Worm (Caenorhabditis elegans) whole organism, L2 larva: ENCODE measurements around the gene ZK652.8.
A peak's percentile ranks its signal among the peaks of the same experiment; 100 is the strongest.

Source experiments
- C34F6.9 ChIP-seq: fragments of 150-350 bp; optimal IDR thresholded peaks from 2 replicates; lab custom pipeline; 2014; ENCODE audit warnings: missing biosample characterization, missing genetic modification characterization
- F13H6.1 ChIP-seq: sonication (generic microtip); optimal IDR thresholded peaks from 2 replicates; lab custom pipeline; 2016; ENCODE audit warnings: missing genetic modification characterization, missing compliant biosample characterization
- R02D3.7 ChIP-seq: fragments of 150-350 bp; optimal IDR thresholded peaks from 2 replicates; lab custom pipeline; 2014; ENCODE audit warnings: missing biosample characterization, missing genetic modification characterization
- Y55F3AM.14 ChIP-seq: fragments of 200-800 bp; sonication (Bioruptor generic); optimal IDR thresholded peaks from 2 replicates; lab custom pipeline; 2018; ENCODE audit warnings: mild to moderate bottlenecking, missing genetic modification characterization, missing compliant biosample characterization
- alr-1 ChIP-seq: fragments of 150-350 bp; optimal IDR thresholded peaks from 2 replicates; lab custom pipeline; 2014; ENCODE audit warnings: missing biosample characterization, missing genetic modification characterization
- aly-2 ChIP-seq: fragments of 150-350 bp; optimal IDR thresholded peaks from 2 replicates; lab custom pipeline; 2014; ENCODE audit warnings: missing biosample characterization, missing genetic modification characterization
- blmp-1 ChIP-seq: sonication (generic microtip); optimal IDR thresholded peaks from 2 replicates; lab custom pipeline; 2017; ENCODE audit warnings: missing genetic modification characterization, mild to moderate bottlenecking, missing compliant biosample characterization, antibody characterized with exemption, moderate library complexity; ENCODE audit not compliant: insufficient read depth
- ceh-16 ChIP-seq: fragments of 150-350 bp; optimal IDR thresholded peaks from 2 replicates; lab custom pipeline; 2014; ENCODE audit warnings: missing biosample characterization, missing genetic modification characterization
- ceh-82 ChIP-seq: fragments of 150-350 bp; optimal IDR thresholded peaks from 2 replicates; lab custom pipeline; 2014; ENCODE audit warnings: missing biosample characterization, missing genetic modification characterization
- crh-2 ChIP-seq: sonication (generic microtip); optimal IDR thresholded peaks from 2 replicates; lab custom pipeline; 2017; ENCODE audit warnings: missing biosample characterization, missing genetic modification characterization
- egl-27 ChIP-seq: sonication (generic microtip); optimal IDR thresholded peaks from 3 replicates; lab custom pipeline; 2017; ENCODE audit warnings: missing biosample characterization, missing genetic modification reagents, missing genetic modification characterization
- elt-1 ChIP-seq: fragments of 150-350 bp; optimal IDR thresholded peaks from 2 replicates; lab custom pipeline; 2014; ENCODE audit warnings: missing biosample characterization, missing genetic modification characterization
- gmeb-1 ChIP-seq: fragments of 150-350 bp; optimal IDR thresholded peaks from 2 replicates; lab custom pipeline; 2014; ENCODE audit warnings: missing biosample characterization, missing genetic modification characterization
- lin-11 ChIP-seq: fragments of 150-350 bp; sonication (generic microtip); optimal IDR thresholded peaks from 2 replicates; lab custom pipeline; 2014; ENCODE audit warnings: missing biosample characterization, missing genetic modification characterization, inconsistent platforms, mixed read lengths
- lin-39 ChIP-seq: fragments of 150-350 bp; optimal IDR thresholded peaks from 2 replicates; lab custom pipeline; 2014; ENCODE audit warnings: missing biosample characterization, missing genetic modification reagents, missing genetic modification characterization
- lsy-2 ChIP-seq, 2 experiments: fragments of 150-350 bp in 1 of 2; sonication (generic microtip) in 1 of 2; optimal IDR thresholded peaks; 2 replicates each; lab custom pipeline; 2014 to 2017; ENCODE audit warnings: missing biosample characterization in 2 of 2, missing genetic modification characterization in 2 of 2
- mab-5 ChIP-seq: fragments of 150-350 bp; optimal IDR thresholded peaks from 2 replicates; lab custom pipeline; 2014; ENCODE audit warnings: missing biosample characterization, missing genetic modification characterization
- mdl-1 ChIP-seq, 2 experiments: fragments of 150-350 bp in 1 of 2; sonication (generic microtip) in 1 of 2; optimal IDR thresholded peaks; 2 replicates each; lab custom pipeline; 2017; ENCODE audit warnings: missing biosample characterization in 2 of 2, missing genetic modification characterization in 2 of 2
- nhr-10 ChIP-seq: sonication (generic microtip); optimal IDR thresholded peaks from 2 replicates; lab custom pipeline; 2017; ENCODE audit warnings: missing biosample characterization, missing genetic modification characterization
- nhr-11 ChIP-seq: fragments of 150-350 bp; optimal IDR thresholded peaks from 2 replicates; lab custom pipeline; 2014; ENCODE audit warnings: missing biosample characterization, missing genetic modification characterization
- nhr-129 ChIP-seq: fragments of 150-350 bp; optimal IDR thresholded peaks from 2 replicates; lab custom pipeline; 2014; ENCODE audit warnings: missing biosample characterization, missing genetic modification characterization
- nhr-23 ChIP-seq: fragments of 150-350 bp; optimal IDR thresholded peaks from 2 replicates; lab custom pipeline; 2014; ENCODE audit warnings: missing biosample characterization, missing genetic modification reagents, missing genetic modification characterization
- nhr-237 ChIP-seq: fragments of 150-350 bp; optimal IDR thresholded peaks from 2 replicates; lab custom pipeline; 2014; ENCODE audit warnings: missing biosample characterization, missing genetic modification characterization
- nhr-25 ChIP-seq: fragments of 150-350 bp; sonication (generic microtip); optimal IDR thresholded peaks from 3 replicates; lab custom pipeline; 2014; ENCODE audit warnings: missing biosample characterization, missing genetic modification characterization
- nhr-6 ChIP-seq: fragments of 150-350 bp; optimal IDR thresholded peaks from 2 replicates; lab custom pipeline; 2014; ENCODE audit warnings: missing biosample characterization, missing genetic modification characterization
- nhr-77 ChIP-seq: fragments of 150-350 bp; optimal IDR thresholded peaks from 2 replicates; lab custom pipeline; 2014; ENCODE audit warnings: missing biosample characterization, missing genetic modification characterization
- peb-1 ChIP-seq: fragments of 150-350 bp; optimal IDR thresholded peaks from 2 replicates; lab custom pipeline; 2014; ENCODE audit warnings: missing biosample characterization, missing genetic modification characterization
- sem-4 ChIP-seq: fragments of 150-350 bp; optimal IDR thresholded peaks from 2 replicates; lab custom pipeline; 2014; ENCODE audit warnings: missing biosample characterization, missing genetic modification reagents, missing genetic modification characterization
- skn-1 ChIP-seq: sonication (generic microtip); optimal IDR thresholded peaks from 2 replicates; lab custom pipeline; 2017; ENCODE audit warnings: missing biosample characterization, missing genetic modification characterization
- sma-3 ChIP-seq: sonication (generic microtip); optimal IDR thresholded peaks from 2 replicates; lab custom pipeline; 2016; ENCODE audit warnings: missing genetic modification reagents, missing genetic modification characterization, missing compliant biosample characterization
- sma-9 ChIP-seq, 2 experiments: fragments of 150-350 bp in 1 of 2; sonication (generic microtip) in 1 of 2; optimal IDR thresholded peaks; 2 replicates each; lab custom pipeline; 2014 to 2016; ENCODE audit warnings: missing genetic modification characterization in 2 of 2, mild to moderate bottlenecking in 1 of 2, missing biosample characterization in 1 of 2, missing compliant biosample characterization in 1 of 2, missing genetic modification reagents in 1 of 2, moderate library complexity in 1 of 2
- unc-39 ChIP-seq: fragments of 150-350 bp; optimal IDR thresholded peaks from 2 replicates; lab custom pipeline; 2014; ENCODE audit warnings: missing biosample characterization, missing genetic modification characterization
- unc-55 ChIP-seq: fragments of 150-350 bp; sonication (generic microtip); optimal IDR thresholded peaks from 3 replicates; lab custom pipeline; 2014; ENCODE audit warnings: missing biosample characterization, missing genetic modification reagents, missing genetic modification characterization
- unc-62 ChIP-seq: fragments of 150-350 bp; optimal IDR thresholded peaks from 2 replicates; lab custom pipeline; 2014; ENCODE audit warnings: missing biosample characterization, missing genetic modification reagents, missing genetic modification characterization
- ztf-11 ChIP-seq: sonication (generic microtip); optimal IDR thresholded peaks from 2 replicates; lab custom pipeline; 2017; ENCODE audit warnings: missing biosample characterization, missing genetic modification characterization
- ztf-4 ChIP-seq: fragments of 150-350 bp; optimal IDR thresholded peaks from 2 replicates; lab custom pipeline; 2014; ENCODE audit warnings: missing biosample characterization, missing genetic modification characterization

The ZK652.8 gene

ce11 chrIII:7889036-7889435 is 45.6 kb upstream of the ZK652.8 start:
- TF ChIP-seq nhr-129: no peak
- TF ChIP-seq lsy-2 (tag; optimal IDR thresholded peaks at IDR 0.05; lab: Kevin White, UChicago): no peak
- no peak for TF ChIP-seq blmp-1
- TF ChIP-seq nhr-23 (tag; lab: Kevin White, UChicago): no peak
- TF ChIP-seq F13H6.1 (tag; lab: Kevin White, UChicago): no peak
- no peak for TF ChIP-seq unc-62
- no peak for TF ChIP-seq mdl-1 (tag; optimal IDR thresholded peaks at IDR 0.05; lab: Kevin White, UChicago)
- no peak for TF ChIP-seq nhr-10 (tag; lab: Kevin White, UChicago)
- no peak for TF ChIP-seq sma-9 (GFP tag; optimal IDR thresholded peaks at IDR 0.05; lab: Kevin White, UChicago)
- TF ChIP-seq sma-9 (tag; optimal IDR thresholded peaks at IDR 0.05; lab: Kevin White, UChicago): no peak
- TF ChIP-seq lin-39 (tag; lab: Kevin White, UChicago): no peak
- no peak for TF ChIP-seq R02D3.7 (tag; lab: Kevin White, UChicago)

- TF ChIP-seq gmeb-1 (tag; lab: Kevin White, UChicago) (no peak), unc-55 (GFP tag; lab: Kevin White, UChicago) (no peak), ceh-16 (tag; lab: Kevin White, UChicago) (no peak), ceh-82 (tag; lab: Kevin White, UChicago) (no peak), nhr-25 (no peak), nhr-237 (no peak), nhr-129 (no peak), peb-1 (tag; lab: Kevin White, UChicago) (no peak), ztf-11 (tag; lab: Kevin White, UChicago) (no peak), unc-62 (no peak), mab-5 (tag; lab: Kevin White, UChicago) (no peak), sem-4 (tag; lab: Kevin White, UChicago) (no peak), mdl-1 (tag; optimal IDR thresholded peaks at IDR 0.05; lab: Kevin White, UChicago) (no peak), sma-3 (GFP tag; lab: Kevin White, UChicago) (no peak), lin-11 (tag; lab: Kevin White, UChicago) (no peak), egl-27 (tag; lab: Kevin White, UChicago) (no peak)
Observed at ce11 chrIII:7884863-7885262, 41.4 kb upstream of the ZK652.8 start, which contains the start of gene ZK688.11. Gene ZK688.11, minus strand, starts transcription at chrIII:7884963.

ce11 chrIII:7882900-7883299 is 39.5 kb upstream of the ZK652.8 start, which contains the start of gene ZK688.9:
Gene ZK688.9, minus strand, starts transcription at chrIII:7883000.
- TF ChIP-seq sma-9 (GFP tag; optimal IDR thresholded peaks at IDR 0.05; lab: Kevin White, UChicago) (no peak), sma-9 (tag; optimal IDR thresholded peaks at IDR 0.05; lab: Kevin White, UChicago) (no peak), ztf-4 (tag; lab: Kevin White, UChicago) (no peak), unc-39 (tag; lab: Kevin White, UChicago) (no peak), nhr-25 (no peak), nhr-237 (no peak), mdl-1 (tag; optimal IDR thresholded peaks at IDR 0.05; lab: Kevin White, UChicago) (no peak), elt-1 (no peak), alr-1 (tag; lab: Kevin White, UChicago) (no peak), F13H6.1 (tag; lab: Kevin White, UChicago) (no peak), Y55F3AM.14 (GFP tag; lab: Kevin White, UChicago) (no peak), crh-2 (tag; lab: Kevin White, UChicago) (no peak), nhr-11 (no peak), skn-1 (tag; lab: Kevin White, UChicago) (no peak), gmeb-1 (tag; lab: Kevin White, UChicago) (no peak), egl-27 (tag; lab: Kevin White, UChicago) (no peak), sma-3 (GFP tag; lab: Kevin White, UChicago) (no peak), lsy-2 (tag; optimal IDR thresholded peaks at IDR 0.05; lab: Kevin White, UChicago) (no peak), unc-55 (GFP tag; lab: Kevin White, UChicago) (no peak)

ce11 chrIII:7880132-7880715 is 36.8 kb upstream of the ZK652.8 start:
- TF ChIP-seq F13H6.1 (tag; lab: Kevin White, UChicago) (peak; percentile 46), nhr-129 (peak; percentile 77), sma-9 (GFP tag; optimal IDR thresholded peaks at IDR 0.05; lab: Kevin White, UChicago) (peak; percentile 22), sma-9 (tag; optimal IDR thresholded peaks at IDR 0.05; lab: Kevin White, UChicago) (no peak), nhr-6 (tag; lab: Kevin White, UChicago) (no peak), lsy-2 (tag; optimal IDR thresholded peaks at IDR 0.05; lab: Kevin White, UChicago) (peak in 1 of 2 experiments; percentile 26), crh-2 (tag; lab: Kevin White, UChicago) (no peak), nhr-77 (tag; lab: Kevin White, UChicago) (no peak), aly-2 (tag; lab: Kevin White, UChicago) (no peak), peb-1 (tag; lab: Kevin White, UChicago) (no peak), ceh-82 (tag; lab: Kevin White, UChicago) (no peak), C34F6.9 (peak; percentile 49)
